Worm (Caenorhabditis elegans) whole organism, L4 larva: ENCODE measurements around the gene mmad-1.

Experiments used
- D1046.2 ChIP-seq: fragments of 200-800 bp; sonication (Bioruptor generic); IDR thresholded peaks from 2 replicates; pipeline ENCODE4 v1.3.6; 2022; ENCODE audit warnings: missing genetic modification characterization, missing compliant biosample characterization
- F37D6.2 ChIP-seq: sonication (generic microtip); optimal IDR thresholded peaks from 2 replicates; lab custom pipeline; 2016; ENCODE audit warnings: mild to moderate bottlenecking, missing genetic modification characterization, missing compliant biosample characterization
- T26A8.4 ChIP-seq: fragments of 200-800 bp; sonication (Bioruptor generic); IDR thresholded peaks from 2 replicates; pipeline ENCODE4 v1.3.6; 2022; ENCODE audit warnings: missing genetic modification characterization, missing compliant biosample characterization
- Y105C5A.15 ChIP-seq: fragments of 200-800 bp; sonication (Bioruptor generic); IDR thresholded peaks from 2 replicates; pipeline ENCODE4 v1.3.6; 2022; ENCODE audit warnings: missing genetic modification characterization, missing compliant biosample characterization
- ZK546.5 ChIP-seq, 2 experiments: sonication (generic microtip); optimal IDR thresholded peaks; 2 replicates each; lab custom pipeline; 2017; ENCODE audit warnings: missing biosample characterization in 2 of 2, missing genetic modification characterization in 2 of 2
- aha-1 ChIP-seq: fragments of 150-350 bp; peaks from one replicate; lab custom pipeline; 2014; ENCODE audit warnings: missing biosample characterization, missing genetic modification characterization
- ama-1 ChIP-seq: fragments of 150-350 bp; optimal IDR thresholded peaks from 2 replicates; lab custom pipeline; 2014; ENCODE audit warnings: inconsistent platforms, mixed read lengths
- arid-1 ChIP-seq: fragments of 200-800 bp; sonication (Bioruptor generic); conservative IDR thresholded peaks from 2 replicates; pipeline ENCODE4 v1.3.6; 2022; ENCODE audit warnings: missing genetic modification reagents, missing genetic modification characterization, missing compliant biosample characterization
- attf-4 ChIP-seq: sonication (generic microtip); optimal IDR thresholded peaks from 3 replicates; lab custom pipeline; 2017; ENCODE audit warnings: missing biosample characterization, missing genetic modification characterization
- ceh-32 ChIP-seq: sonication (generic microtip); optimal IDR thresholded peaks from 2 replicates; lab custom pipeline; 2016; ENCODE audit warnings: mild to moderate bottlenecking, missing genetic modification characterization, missing compliant biosample characterization; ENCODE audit not compliant: poor library complexity
- ceh-62 ChIP-seq: sonication (generic microtip); optimal IDR thresholded peaks from 2 replicates; lab custom pipeline; 2017; ENCODE audit warnings: missing biosample characterization, missing genetic modification characterization
- ceh-82 ChIP-seq: sonication (generic microtip); optimal IDR thresholded peaks from 2 replicates; lab custom pipeline; 2017; ENCODE audit warnings: missing biosample characterization, missing genetic modification characterization
- ces-1 ChIP-seq: fragments of 150-350 bp; sonication (generic microtip); optimal IDR thresholded peaks from 4 replicates; lab custom pipeline; 2014; ENCODE audit warnings: missing biosample characterization, missing genetic modification reagents, missing genetic modification characterization
- cey-2 ChIP-seq: sonication (generic microtip); optimal IDR thresholded peaks from 3 replicates; lab custom pipeline; 2017; ENCODE audit warnings: missing genetic modification characterization, mild to moderate bottlenecking, missing compliant biosample characterization, antibody characterized with exemption, borderline replicate concordance; ENCODE audit not compliant: insufficient read depth
- ctbp-1 ChIP-seq: fragments of 200-800 bp; sonication (Bioruptor generic); IDR thresholded peaks from 2 replicates; pipeline ENCODE4 v1.3.6; 2022; ENCODE audit warnings: missing genetic modification reagents, missing genetic modification characterization, missing compliant biosample characterization
- daf-16 ChIP-seq, 3 experiments: sonication (generic microtip); optimal IDR thresholded peaks; 2 replicates each; lab custom pipeline; 2016 to 2017; ENCODE audit warnings: missing genetic modification characterization in 3 of 3, missing genetic modification reagents in 3 of 3, mild to moderate bottlenecking in 2 of 3, missing compliant biosample characterization in 2 of 3, missing biosample characterization in 1 of 3, moderate library complexity in 1 of 3
- dmd-8 ChIP-seq: fragments of 200-800 bp; sonication (Bioruptor generic); IDR thresholded peaks from 2 replicates; pipeline ENCODE4 v1.3.6; 2022; ENCODE audit warnings: missing genetic modification characterization, missing compliant biosample characterization
- fkh-10 ChIP-seq: fragments of 150-350 bp; optimal IDR thresholded peaks from 2 replicates; lab custom pipeline; 2014; ENCODE audit warnings: missing biosample characterization, missing genetic modification reagents, missing genetic modification characterization
- hif-1 ChIP-seq, 2 experiments: sonication (generic microtip); optimal IDR thresholded peaks; 2 replicates each; lab custom pipeline; 2016 to 2017; ENCODE audit warnings: missing compliant biosample characterization in 2 of 2, missing genetic modification characterization in 2 of 2, missing genetic modification reagents in 2 of 2, missing genotype in 2 of 2, mild to moderate bottlenecking in 1 of 2
- hlh-11 ChIP-seq: fragments of 200-800 bp; sonication (Bioruptor generic); optimal IDR thresholded peaks from 2 replicates; lab custom pipeline; 2018; ENCODE audit warnings: mild to moderate bottlenecking, missing genetic modification characterization, missing compliant biosample characterization
- hlh-30 ChIP-seq: sonication (generic microtip); optimal IDR thresholded peaks from 2 replicates; lab custom pipeline; 2017; ENCODE audit warnings: antibody characterized with exemption, mild to moderate bottlenecking, missing genetic modification characterization, missing compliant biosample characterization; ENCODE audit not compliant: insufficient read depth
- hmg-1.1 ChIP-seq: fragments of 200-800 bp; sonication (Bioruptor generic); IDR thresholded peaks from 2 replicates; pipeline ENCODE4 v1.3.6; 2022; ENCODE audit warnings: missing genetic modification reagents, missing genetic modification characterization, missing compliant biosample characterization
- lim-7 ChIP-seq: fragments of 200-800 bp; sonication (Bioruptor generic); IDR thresholded peaks from 2 replicates; pipeline ENCODE4 v1.3.6; 2022; ENCODE audit warnings: missing genetic modification characterization, missing compliant biosample characterization
- lin-15B ChIP-seq: fragments of 150-350 bp; sonication (generic microtip); optimal IDR thresholded peaks from 3 replicates; lab custom pipeline; 2014; ENCODE audit warnings: missing biosample characterization, missing genetic modification characterization
- lin-39 ChIP-seq: fragments of 150-350 bp; optimal IDR thresholded peaks from 2 replicates; lab custom pipeline; 2014; ENCODE audit warnings: missing biosample characterization, missing genetic modification reagents, missing genetic modification characterization
- lsy-2 ChIP-seq, 2 experiments: fragments of 150-350 bp in 1 of 2; sonication (generic microtip) in 1 of 2; optimal IDR thresholded peaks; 2 replicates each; lab custom pipeline; 2014 to 2017; ENCODE audit warnings: missing biosample characterization in 2 of 2, missing genetic modification characterization in 2 of 2
- madf-5 ChIP-seq, 2 experiments: fragments of 200-800 bp; sonication (Bioruptor generic); IDR thresholded peaks; 2 replicates each; pipeline ENCODE4 v1.3.6; 2022; ENCODE audit warnings: missing compliant biosample characterization in 2 of 2, missing genetic modification characterization in 2 of 2
- mdl-1 ChIP-seq, 2 experiments: fragments of 150-350 bp in 1 of 2; sonication (generic microtip) in 1 of 2; optimal IDR thresholded peaks; 2 replicates each; lab custom pipeline; 2014 to 2017; ENCODE audit warnings: missing biosample characterization in 2 of 2, missing genetic modification characterization in 2 of 2
- mep-1 ChIP-seq: fragments of 150-350 bp; sonication (generic microtip); optimal IDR thresholded peaks from 3 replicates; lab custom pipeline; 2014; ENCODE audit warnings: missing biosample characterization, missing genetic modification characterization
- mes-2 ChIP-seq: sonication (generic microtip); optimal IDR thresholded peaks from 2 replicates; lab custom pipeline; 2016; ENCODE audit warnings: missing genotype, mild to moderate bottlenecking, missing genetic modification characterization, missing compliant biosample characterization; ENCODE audit not compliant: poor library complexity, severe bottlenecking
- nhr-25 ChIP-seq: sonication (generic microtip); optimal IDR thresholded peaks from 2 replicates; lab custom pipeline; 2017; ENCODE audit warnings: missing genetic modification characterization, mild to moderate bottlenecking, missing compliant biosample characterization, antibody characterized with exemption, moderate library complexity, borderline replicate concordance; ENCODE audit not compliant: insufficient read depth
- nhr-48 ChIP-seq: sonication (generic microtip); optimal IDR thresholded peaks from 2 replicates; lab custom pipeline; 2016; ENCODE audit warnings: mild to moderate bottlenecking, missing genetic modification characterization, missing compliant biosample characterization
- nhr-77 ChIP-seq: fragments of 150-350 bp; optimal IDR thresholded peaks from 2 replicates; lab custom pipeline; 2014; ENCODE audit warnings: missing biosample characterization, missing genetic modification characterization
- php-3 ChIP-seq: fragments of 200-800 bp; sonication (Bioruptor generic); IDR thresholded peaks from 2 replicates; pipeline ENCODE4 v1.3.6; 2022; ENCODE audit warnings: missing genetic modification reagents, missing genetic modification characterization, missing compliant biosample characterization
- rbr-2 ChIP-seq: sonication (generic microtip); optimal IDR thresholded peaks from 2 replicates; lab custom pipeline; 2016; ENCODE audit warnings: missing genotype, missing genetic modification characterization, missing compliant biosample characterization
- set-16 ChIP-seq: fragments of 200-800 bp; sonication (Bioruptor generic); IDR thresholded peaks from 2 replicates; pipeline ENCODE4 v1.3.6; 2022; ENCODE audit warnings: missing genetic modification reagents, missing genetic modification characterization, missing compliant biosample characterization
- skn-1 ChIP-seq: fragments of 150-350 bp; optimal IDR thresholded peaks from 2 replicates; lab custom pipeline; 2014; ENCODE audit warnings: missing biosample characterization, missing genetic modification characterization
- spr-3 ChIP-seq: fragments of 200-800 bp; sonication (Bioruptor generic); optimal IDR thresholded peaks from 2 replicates; lab custom pipeline; 2018; ENCODE audit warnings: mild to moderate bottlenecking, missing genetic modification characterization, missing compliant biosample characterization
- zag-1 ChIP-seq: fragments of 150-350 bp; optimal IDR thresholded peaks from 2 replicates; lab custom pipeline; 2014; ENCODE audit warnings: missing biosample characterization, missing genetic modification characterization

The mmad-1 gene

DNA sequence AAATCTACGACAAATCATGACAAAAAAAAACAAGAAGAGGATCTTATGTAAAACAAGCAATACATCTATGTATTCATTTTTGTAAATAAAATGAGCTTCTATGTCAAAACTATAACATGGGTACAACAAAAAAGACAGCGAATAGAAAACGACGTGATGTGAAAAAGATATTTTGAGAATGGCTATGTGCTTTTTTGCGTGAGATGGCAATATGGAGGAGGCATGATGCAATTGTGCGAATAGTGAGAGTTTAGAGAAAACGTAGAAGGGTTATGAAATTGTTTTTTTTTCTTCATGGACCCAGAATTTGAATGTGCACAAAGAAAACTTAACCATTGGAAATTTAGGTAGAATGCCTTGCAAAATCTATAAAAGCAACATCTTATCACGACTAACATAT, 17.2 kb upstream of the mmad-1 start (continued):
- no peak for TF ChIP-seq ceh-32 (tag; lab: Kevin White, UChicago)
- TF ChIP-seq, all 104 proteins: peak for 5

ce11 chrIII:13564929-13565328, 16.1 kb upstream of the mmad-1 start, which contains the start of gene aldo-1:
TSS of gene aldo-1 (minus strand) at chrIII:13564937.
- peak; percentile 80 for TF ChIP-seq set-16 (GFP tag; lab: Robert Waterston, UW)
- peak; percentile 11 for TF ChIP-seq hlh-11 (tag; lab: Kevin White, UChicago)
- TF ChIP-seq lsy-2 (tag; optimal IDR thresholded peaks at IDR 0.05; lab: Kevin White, UChicago) = peak in 1 of 2 experiments; percentile 53
- no peak for TF ChIP-seq lin-15B (tag; lab: Kevin White, UChicago)
- TF ChIP-seq hif-1 (tag; optimal IDR thresholded peaks at IDR 0.05; lab: Kevin White, UChicago) = peak; percentile 79 to 99
- TF ChIP-seq dmd-8 (GFP tag; lab: Robert Waterston, UW) = no peak
- no peak for TF ChIP-seq nhr-25 (tag; lab: Kevin White, UChicago)
- peak; percentile 36 for TF ChIP-seq fkh-10 (GFP tag; lab: Kevin White, UChicago)
- TF ChIP-seq skn-1 = no peak
- no peak for TF ChIP-seq D1046.2 (GFP tag; lab: Robert Waterston, UW)
- no peak for TF ChIP-seq ceh-32 (tag; lab: Kevin White, UChicago)
- no peak for TF ChIP-seq nhr-48 (tag; lab: Kevin White, UChicago)
- no peak for TF ChIP-seq ceh-82
- peak; percentile 48 for TF ChIP-seq mep-1
- 0 out of 2 replicates have a peak, but pooled peaks have one; percentile 64 for TF ChIP-seq ctbp-1 (GFP tag; lab: Robert Waterston, UW)
- peak in 1 of 2 experiments; percentile 13 for TF ChIP-seq mdl-1 (tag; optimal IDR thresholded peaks at IDR 0.05; lab: Kevin White, UChicago)
- no peak for TF ChIP-seq cey-2 (tag; lab: Kevin White, UChicago)
- TF ChIP-seq ZK546.5 (tag; optimal IDR thresholded peaks at IDR 0.05; lab: Kevin White, UChicago) = no peak
- peak; percentile 76 for TF ChIP-seq ces-1 (GFP tag; lab: Kevin White, UChicago)
- peak; percentile 28 for TF ChIP-seq F37D6.2 (tag; lab: Kevin White, UChicago)
- TF ChIP-seq aha-1 (tag; lab: Kevin White, UChicago) = peak; percentile 92
- 0 out of 2 replicates have a peak, but pooled peaks have one; percentile 19 for TF ChIP-seq arid-1
- TF ChIP-seq mes-2 = no peak
- TF ChIP-seq attf-4 (tag; lab: Kevin White, UChicago) = no peak
- 0 out of 2 replicates have a peak, but pooled peaks have one; percentile 26 for TF ChIP-seq hmg-1.1 (GFP tag; lab: Robert Waterston, UW)
- TF ChIP-seq lin-39 = no peak
- TF ChIP-seq php-3 = no peak
- TF ChIP-seq hlh-30 (tag; lab: Kevin White, UChicago) = peak; percentile 4
- peak; percentile 27 for TF ChIP-seq rbr-2 (tag; lab: Kevin White, UChicago)
- no peak for TF ChIP-seq ama-1
- TF ChIP-seq Y105C5A.15 (GFP tag; lab: Robert Waterston, UW) = no peak
- no peak for TF ChIP-seq nhr-77
- no peak for TF ChIP-seq lim-7 (GFP tag; lab: Robert Waterston, UW)
- peak in 1 of 2 experiments; percentile 34 for TF ChIP-seq daf-16 (GFP tag; optimal IDR thresholded peaks at IDR 0.05; lab: Kevin White, UChicago)
- no peak for TF ChIP-seq daf-16 (tag; optimal IDR thresholded peaks at IDR 0.05; lab: Kevin White, UChicago)

DNA sequence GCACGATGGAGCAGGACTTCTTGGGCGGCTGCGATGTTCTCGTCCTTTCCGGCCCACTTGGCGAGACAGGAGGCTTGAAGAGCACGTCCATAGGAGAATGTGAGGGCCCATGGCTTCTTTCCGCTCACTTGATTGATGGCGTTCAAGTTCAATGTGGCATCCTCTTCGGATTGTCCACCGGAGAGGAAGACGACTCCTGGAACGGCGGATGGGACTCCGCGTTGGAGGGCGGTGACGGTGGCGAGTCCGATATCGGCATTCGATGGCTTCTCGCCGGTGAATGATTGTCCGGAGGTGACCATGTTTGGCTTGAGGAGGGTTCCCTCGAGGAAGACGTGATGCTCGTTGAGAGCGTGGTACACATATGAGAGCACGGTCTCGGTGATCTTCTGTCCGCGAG, 14.8 kb upstream of the mmad-1 start:
- 0 out of 2 replicates have a peak, but pooled peaks have one; percentile 49 for TF ChIP-seq ctbp-1 (GFP tag; lab: Robert Waterston, UW)
- TF ChIP-seq madf-5 (GFP tag; IDR thresholded peaks at IDR 0.05; lab: Robert Waterston, UW) = no peak
- TF ChIP-seq T26A8.4 (GFP tag; lab: Robert Waterston, UW) = no peak
- TF ChIP-seq set-16 (GFP tag; lab: Robert Waterston, UW) = peak; percentile 84
- TF ChIP-seq zag-1 (tag; lab: Kevin White, UChicago) = no peak
- TF ChIP-seq ceh-62 (tag; lab: Kevin White, UChicago) = no peak
- TF ChIP-seq spr-3 (GFP tag; lab: Kevin White, UChicago) = no peak
- TF ChIP-seq ceh-82 = no peak
